Fruit fly (Drosophila melanogaster) whole organism, embryonic: Measurements from ENCODE around the gene CG4709.
A peak's percentile ranks its signal among the peaks of the same experiment; 100 is the strongest.

Source experiments
- Adf1 ChIP-seq: fragments of 200-800 bp; sonication (Bioruptor generic); IDR thresholded peaks from 2 replicates; pipeline ENCODE4 v1.3.6; 2022; ENCODE audit warnings: missing biosample characterization, missing genetic modification characterization
- Bdp1 ChIP-seq: fragments of 200-800 bp; sonication (Bioruptor generic); optimal IDR thresholded peaks from 3 replicates; lab custom pipeline; 2016; ENCODE audit warnings: missing biosample characterization, missing genetic modification characterization
- Blimp-1 ChIP-seq: fragments of 200-800 bp; sonication (Bioruptor generic); optimal IDR thresholded peaks from 3 replicates; lab custom pipeline; 2018; ENCODE audit warnings: missing biosample characterization, missing genetic modification characterization, mild to moderate bottlenecking, moderate library complexity, missing genetic modification reagents
- Bteb2 ChIP-seq: fragments of 200-800 bp; sonication (Bioruptor generic); optimal IDR thresholded peaks from 2 replicates; lab custom pipeline; 2016; ENCODE audit warnings: missing biosample characterization, missing genetic modification characterization
- CG10147 ChIP-seq: fragments of 200-800 bp; sonication (Bioruptor generic); optimal IDR thresholded peaks from 2 replicates; lab custom pipeline; 2019; ENCODE audit warnings: missing biosample characterization, mild to moderate bottlenecking, missing genetic modification characterization, moderate library complexity
- CG10462 ChIP-seq: fragments of 200-800 bp; sonication (Bioruptor generic); optimal IDR thresholded peaks from 2 replicates; lab custom pipeline; 2016; ENCODE audit warnings: missing biosample characterization, missing genetic modification characterization
- CG11247 ChIP-seq: fragments of 200-800 bp; sonication (Bioruptor generic); IDR thresholded peaks from 2 replicates; pipeline ENCODE4 v1.3.6; 2022; ENCODE audit warnings: missing biosample characterization, missing genetic modification characterization
- CG11456 ChIP-seq: fragments of 200-800 bp; sonication (Bioruptor generic); IDR thresholded peaks from 3 replicates; pipeline ENCODE4 v1.3.6; 2022; ENCODE audit warnings: missing biosample characterization, missing genetic modification characterization
- CG11560 ChIP-seq: fragments of 200-800 bp; sonication (Bioruptor generic); IDR thresholded peaks from 3 replicates; pipeline ENCODE4 v1.3.6; 2022; ENCODE audit warnings: missing biosample characterization, missing genetic modification characterization
- CG15696 ChIP-seq: fragments of 200-800 bp; sonication (Bioruptor generic); optimal IDR thresholded peaks from 2 replicates; lab custom pipeline; 2019; ENCODE audit warnings: missing biosample characterization, mild to moderate bottlenecking, missing genetic modification characterization, moderate library complexity
- CG16779 ChIP-seq: fragments of 200-800 bp; sonication (Bioruptor generic); IDR thresholded peaks from 2 replicates; pipeline ENCODE4 v1.3.6; 2022; ENCODE audit warnings: missing biosample characterization, missing genetic modification characterization
- CG17802 ChIP-seq: fragments of 200-800 bp; sonication (Bioruptor generic); optimal IDR thresholded peaks from 2 replicates; lab custom pipeline; 2018; ENCODE audit warnings: missing biosample characterization, mild to moderate bottlenecking, missing genetic modification characterization, moderate library complexity
- CG2120 ChIP-seq: fragments of 200-800 bp; sonication (Bioruptor generic); optimal IDR thresholded peaks from 3 replicates; lab custom pipeline; 2016; ENCODE audit warnings: missing biosample characterization, missing genetic modification characterization
- CG3407 ChIP-seq: fragments of 200-800 bp; sonication (Bioruptor generic); optimal IDR thresholded peaks from 2 replicates; lab custom pipeline; 2018; ENCODE audit warnings: missing biosample characterization, mild to moderate bottlenecking, missing genetic modification characterization
- CG6791 ChIP-seq: fragments of 200-800 bp; sonication (Bioruptor generic); IDR thresholded peaks from 3 replicates; pipeline ENCODE4 v1.3.6; 2022; ENCODE audit warnings: missing biosample characterization, missing genetic modification characterization; ENCODE audit not compliant: partially characterized antibody
- CG8290 ChIP-seq, 3 experiments: fragments of 200-800 bp; sonication (Bioruptor generic); optimal IDR thresholded peaks; 2 replicates each; lab custom pipeline; 2016 to 2019; ENCODE audit warnings: missing biosample characterization in 3 of 3, missing genetic modification characterization in 3 of 3, mild to moderate bottlenecking in 2 of 3, moderate library complexity in 1 of 3
- HLH4C ChIP-seq: fragments of 200-800 bp; sonication (Bioruptor generic); IDR thresholded peaks from 3 replicates; pipeline ENCODE4 v1.3.6; 2022; ENCODE audit warnings: missing biosample characterization, missing genetic modification characterization; ENCODE audit not compliant: partially characterized antibody
- Hr51 ChIP-seq, 2 experiments: fragments of 200-800 bp; sonication (Bioruptor generic); optimal IDR thresholded peaks; 2 replicates in 1 of 2; 3 replicates in 1 of 2; lab custom pipeline; 2016 to 2018; ENCODE audit warnings: missing biosample characterization in 2 of 2, missing genetic modification characterization in 2 of 2, mild to moderate bottlenecking in 1 of 2, moderate library complexity in 1 of 2
- Jarid2 ChIP-seq: fragments of 200-800 bp; sonication (Bioruptor generic); optimal IDR thresholded peaks from 3 replicates; lab custom pipeline; 2017; ENCODE audit warnings: mild to moderate bottlenecking, missing biosample characterization, missing genetic modification reagents, missing genetic modification characterization
- Kr ChIP-seq: fragments of 200-800 bp; sonication (Bioruptor generic); optimal IDR thresholded peaks from 2 replicates; lab custom pipeline; 2017; ENCODE audit warnings: missing biosample characterization, mild to moderate bottlenecking, missing genetic modification characterization
- Neu2 ChIP-seq: fragments of 200-800 bp; sonication (Bioruptor generic); optimal IDR thresholded peaks from 3 replicates; lab custom pipeline; 2016; ENCODE audit warnings: missing biosample characterization, missing genetic modification characterization, borderline replicate concordance
- Ptx1 ChIP-seq: fragments of 200-800 bp; sonication (Bioruptor generic); IDR thresholded peaks from 2 replicates; pipeline ENCODE4 v1.3.6; 2022; ENCODE audit warnings: missing biosample characterization, missing genetic modification characterization
- Rfx ChIP-seq: fragments of 200-800 bp; sonication (Bioruptor generic); IDR thresholded peaks from 2 replicates; pipeline ENCODE4 v1.3.6; 2022; ENCODE audit warnings: missing biosample characterization, missing genetic modification characterization
- Scr ChIP-seq: fragments of 200-800 bp; sonication (Bioruptor generic); IDR thresholded peaks from 2 replicates; pipeline ENCODE4 v1.3.6; 2022; ENCODE audit warnings: missing biosample characterization, missing genetic modification characterization; ENCODE audit not compliant: partially characterized antibody
- Vsx1 ChIP-seq: fragments of 200-800 bp; sonication (Bioruptor generic); optimal IDR thresholded peaks from 2 replicates; lab custom pipeline; 2017; ENCODE audit warnings: missing biosample characterization, mild to moderate bottlenecking, missing genetic modification characterization, missing genetic modification reagents
- ab ChIP-seq: fragments of 200-800 bp; sonication (Bioruptor generic); optimal IDR thresholded peaks from 2 replicates; lab custom pipeline; 2016; ENCODE audit warnings: missing biosample characterization, missing genetic modification characterization
- ato ChIP-seq: fragments of 200-800 bp; sonication (Bioruptor generic); IDR thresholded peaks from 2 replicates; pipeline ENCODE4 v1.3.6; 2022; ENCODE audit warnings: missing biosample characterization, missing genetic modification characterization; ENCODE audit not compliant: partially characterized antibody
- btn ChIP-seq: fragments of 200-800 bp; sonication (Bioruptor generic); optimal IDR thresholded peaks from 2 replicates; lab custom pipeline; 2016; ENCODE audit warnings: missing biosample characterization, missing genetic modification characterization
- ci ChIP-seq: fragments of 200-800 bp; sonication (Bioruptor generic); IDR thresholded peaks from 3 replicates; pipeline ENCODE4 v1.3.6; 2022; ENCODE audit warnings: missing biosample characterization, missing genetic modification characterization
- ems ChIP-seq: fragments of 200-800 bp; sonication (Bioruptor generic); optimal IDR thresholded peaks from 3 replicates; lab custom pipeline; 2016; ENCODE audit warnings: missing biosample characterization, missing genetic modification characterization
- fd3F ChIP-seq: fragments of 200-800 bp; sonication (Bioruptor generic); optimal IDR thresholded peaks from 2 replicates; lab custom pipeline; 2018; ENCODE audit warnings: missing biosample characterization, mild to moderate bottlenecking, missing genetic modification characterization, moderate library complexity
- ham ChIP-seq: fragments of 200-800 bp; sonication (Bioruptor generic); IDR thresholded peaks from 2 replicates; pipeline ENCODE4 v1.3.6; 2022; ENCODE audit warnings: missing biosample characterization, missing genetic modification characterization
- hth ChIP-seq: fragments of >200 bp; optimal IDR thresholded peaks from 2 replicates; lab custom pipeline; 2017; ENCODE audit warnings: inconsistent platforms
- klu ChIP-seq: fragments of 200-800 bp; sonication (Bioruptor generic); IDR thresholded peaks from 2 replicates; pipeline ENCODE4 v1.3.6; 2022; ENCODE audit warnings: missing biosample characterization, missing genetic modification characterization
- lab ChIP-seq: fragments of 200-800 bp; sonication (Bioruptor generic); optimal IDR thresholded peaks from 3 replicates; lab custom pipeline; 2017; ENCODE audit warnings: missing biosample characterization, missing genetic modification characterization, mild to moderate bottlenecking, moderate library complexity, missing genetic modification reagents
- mirr ChIP-seq: fragments of 200-800 bp; sonication (Bioruptor generic); optimal IDR thresholded peaks from 3 replicates; lab custom pipeline; 2018; ENCODE audit warnings: missing biosample characterization, mild to moderate bottlenecking, missing genetic modification characterization
- nmo ChIP-seq: fragments of 200-800 bp; sonication (Bioruptor generic); optimal IDR thresholded peaks from 2 replicates; lab custom pipeline; 2018; ENCODE audit warnings: missing biosample characterization, mild to moderate bottlenecking, missing genetic modification characterization, moderate library complexity
- pum ChIP-seq: fragments of 200-800 bp; sonication (Bioruptor generic); optimal IDR thresholded peaks from 2 replicates; lab custom pipeline; 2016; ENCODE audit warnings: missing biosample characterization, missing genetic modification characterization
- pzg ChIP-seq: fragments of 200-800 bp; sonication (Bioruptor generic); optimal IDR thresholded peaks from 3 replicates; lab custom pipeline; 2018; ENCODE audit warnings: missing biosample characterization, mild to moderate bottlenecking, missing genetic modification characterization, moderate library complexity
- salm ChIP-seq: fragments of 200-800 bp; sonication (Bioruptor generic); optimal IDR thresholded peaks from 2 replicates; lab custom pipeline; 2018; ENCODE audit warnings: missing biosample characterization, mild to moderate bottlenecking, missing genetic modification characterization
- shn ChIP-seq: fragments of 200-800 bp; sonication (Bioruptor generic); optimal IDR thresholded peaks from 3 replicates; lab custom pipeline; 2016; ENCODE audit warnings: missing biosample characterization, missing genetic modification characterization
- so ChIP-seq: fragments of 200-800 bp; sonication (Bioruptor generic); IDR thresholded peaks from 3 replicates; pipeline ENCODE4 v1.3.6; 2022; ENCODE audit warnings: missing biosample characterization, missing genetic modification characterization
- tap ChIP-seq: fragments of 200-800 bp; optimal IDR thresholded peaks from 3 replicates; lab custom pipeline; 2019; ENCODE audit warnings: missing biosample characterization, mild to moderate bottlenecking, missing genetic modification characterization, moderate library complexity
- tin ChIP-seq: fragments of 200-800 bp; sonication (Bioruptor generic); optimal IDR thresholded peaks from 3 replicates; lab custom pipeline; 2016; ENCODE audit warnings: missing biosample characterization, missing genetic modification characterization
- wek ChIP-seq: fragments of 200-800 bp; sonication (Bioruptor generic); optimal IDR thresholded peaks from 3 replicates; lab custom pipeline; 2018; ENCODE audit warnings: missing biosample characterization, mild to moderate bottlenecking, missing genetic modification characterization, moderate library complexity
- zfh2 ChIP-seq: fragments of 200-800 bp; sonication (Bioruptor generic); optimal IDR thresholded peaks from 2 replicates; lab custom pipeline; 2016; ENCODE audit warnings: missing biosample characterization, missing genetic modification characterization

CG4709 gene

dm6 chr2L:9924765-9925164 lies 29.4 kb upstream of the CG4709 start, which contains the start of the genes TbCMF46 and CG42366:
Gene TbCMF46 (minus strand): TSS chr2L:9924865.
Gene CG42366 (plus strand): TSS chr2L:9925161.
- peak; percentile 32; the same call in 1 of the 2 replicates for TF ChIP-seq Rfx
- no peak for TF ChIP-seq Bteb2
- TF ChIP-seq CG11247 (GFP tag; lab: Robert Waterston, UW): 0 out of 2 replicates have a peak, but pooled peaks have one; percentile 33
- TF ChIP-seq CG11560 (tag; lab: Robert Waterston, UW): 0 out of 3 replicates have a peak, but pooled peaks have one; percentile 28
- 0 out of 3 replicates have a peak, but pooled peaks have one; percentile 33 for TF ChIP-seq CG11456 (GFP tag; lab: Robert Waterston, UW)

- TF ChIP-seq Neu2 (GFP tag; lab: Kevin White, UChicago) (no peak), ci (no peak), CG2120 (GFP tag; lab: Kevin White, UChicago) (no peak), Kr (GFP tag; lab: Kevin White, UChicago) (no peak), CG15696 (tag; lab: Kevin White, UChicago) (no peak), shn (GFP tag; lab: Kevin White, UChicago) (no peak), Blimp-1 (GFP tag; lab: Kevin White, UChicago) (no peak), Bdp1 (GFP tag; lab: Kevin White, UChicago) (no peak), salm (tag; lab: Kevin White, UChicago) (no peak), CG8290 (GFP tag; optimal IDR thresholded peaks at IDR 0.05; lab: Kevin White, UChicago) (no peak), CG8290 (tag; optimal IDR thresholded peaks at IDR 0.05; lab: Kevin White, UChicago) (no peak), ab (no peak), CG10462 (GFP tag; lab: Kevin White, UChicago) (no peak), btn (GFP tag; lab: Kevin White, UChicago) (no peak)
- TF ChIP-seq, all 482 proteins: peak for 0
These were observed 23.8 kb upstream of the CG4709 start, which contains the start of gene CG42367 for dm6 chr2L:9930280-9930679. Gene CG42367 (plus strand): TSS chr2L:9930580.

dm6 chr2L:9933063-9933462 lies 21.1 kb upstream of the CG4709 start, which contains the start of gene Cpr30F:
Gene Cpr30F (minus strand): TSS chr2L:9933163.
- no peak for TF ChIP-seq lab (GFP tag; lab: Kevin White, UChicago)
- TF ChIP-seq so (GFP tag; lab: Robert Waterston, UW): no peak
- TF ChIP-seq mirr: no peak
- TF ChIP-seq Ptx1 (GFP tag; lab: Robert Waterston, UW): no peak
- no peak for TF ChIP-seq Vsx1 (GFP tag; lab: Kevin White, UChicago)
- no peak for TF ChIP-seq klu (GFP tag; lab: Robert Waterston, UW)
- TF ChIP-seq Scr (GFP tag; lab: Robert Waterston, UW): no peak
- no peak for TF ChIP-seq CG10147 (GFP tag; lab: Kevin White, UChicago)
- no peak for TF ChIP-seq CG3407 (GFP tag; lab: Kevin White, UChicago)
- TF ChIP-seq Jarid2 (GFP tag; lab: Kevin White, UChicago): no peak
- TF ChIP-seq hth: no peak

dm6 chr2L:9937908-9938307 lies 16.2 kb upstream of the CG4709 start, which contains the start of gene Arglu1:
Gene Arglu1 (minus strand): TSS chr2L:9938134.
- TF ChIP-seq CG15696 (tag; lab: Kevin White, UChicago): no peak
- TF ChIP-seq fd3F (GFP tag; lab: Kevin White, UChicago): no peak
- TF ChIP-seq pzg: peak; percentile 60
- TF ChIP-seq ems (GFP tag; lab: Kevin White, UChicago): peak; percentile 28
- no peak for TF ChIP-seq tap (tag; lab: Kevin White, UChicago)
- no peak for TF ChIP-seq pum (GFP tag; lab: Kevin White, UChicago)
- no peak for TF ChIP-seq ham (GFP tag; lab: Robert Waterston, UW)
- peak; percentile 39; the same call in 1 of the 2 replicates for TF ChIP-seq Ptx1 (GFP tag; lab: Robert Waterston, UW)
- TF ChIP-seq CG16779 (GFP tag; lab: Robert Waterston, UW): no peak
- no peak for TF ChIP-seq wek
- TF ChIP-seq Hr51 (GFP tag; optimal IDR thresholded peaks at IDR 0.05; lab: Kevin White, UChicago): peak in 1 of 2 experiments; percentile 6
- no peak for TF ChIP-seq Adf1
- TF ChIP-seq CG6791: no peak
- TF ChIP-seq CG17802 (tag; lab: Kevin White, UChicago): no peak
- peak; percentile 58 for TF ChIP-seq zfh2 (GFP tag; lab: Kevin White, UChicago)
- no peak for TF ChIP-seq HLH4C
- no peak for TF ChIP-seq ato
- TF ChIP-seq tin (GFP tag; lab: Kevin White, UChicago): peak; percentile 22
- TF ChIP-seq nmo (GFP tag; lab: Kevin White, UChicago): no peak
